Fruit fly (Drosophila melanogaster): ENCODE results near the gene rtet.

The rtet gene

DNA sequence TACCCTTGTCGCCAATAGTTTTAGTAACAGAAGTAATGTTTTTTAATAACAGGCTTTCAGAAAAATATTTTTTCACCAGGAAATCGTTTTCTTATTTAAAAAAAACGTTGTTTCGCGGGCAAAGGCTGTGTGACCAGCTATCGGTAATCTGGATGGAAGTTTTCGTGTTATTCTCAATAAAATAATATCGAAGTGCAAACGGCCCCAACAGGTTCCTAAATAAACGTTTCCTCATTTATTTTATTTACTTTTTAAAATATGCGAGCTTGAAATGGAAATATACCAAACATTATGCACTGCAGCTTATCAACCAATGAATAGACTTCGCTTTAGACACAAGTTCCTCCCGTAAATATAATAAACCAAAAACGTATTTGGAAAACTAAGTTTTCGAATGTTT, 21.8 kb downstream of the rtet start, which contains the start of gene Ice2 (continued):
- TF ChIP-seq pros (GFP tag; optimal IDR thresholded peaks at IDR 0.05) = no peak
- peak; percentile 66 for TF ChIP-seq CG13287 (GFP tag; IDR thresholded peaks at IDR 0.05; ENCODE audit: partially characterized antibody)
- no peak for TF ChIP-seq CG8089 (GFP tag; optimal IDR thresholded peaks at IDR 0.05)
- peak; percentile 62 for TF ChIP-seq Opbp (GFP tag; IDR thresholded peaks at IDR 0.05; ENCODE audit: partially characterized antibody)
- peak; percentile 3 for TF ChIP-seq CG2120 (GFP tag; optimal IDR thresholded peaks at IDR 0.05)
- TF ChIP-seq Six4 (GFP tag; optimal IDR thresholded peaks at IDR 0.05) = no peak
- TF ChIP-seq NK7.1 (GFP tag; optimal IDR thresholded peaks at IDR 0.05) = no peak
- TF ChIP-seq CG10979 (tag; optimal IDR thresholded peaks at IDR 0.05) = peak; percentile 5
- TF ChIP-seq cg (GFP tag; optimal IDR thresholded peaks at IDR 0.05) = no peak
- TF ChIP-seq CG4404 (GFP tag; IDR thresholded peaks at IDR 0.05) = no peak
- no peak for TF ChIP-seq cad (GFP tag; optimal IDR thresholded peaks at IDR 0.05)
- no peak for TF ChIP-seq CG14667 (GFP tag; IDR thresholded peaks at IDR 0.05)
- no peak for TF ChIP-seq NC2α (GFP tag; optimal IDR thresholded peaks at IDR 0.05)
- TF ChIP-seq Chrac-16 (GFP tag; optimal IDR thresholded peaks at IDR 0.05) = no peak
- TF ChIP-seq CG12942 (GFP tag; optimal IDR thresholded peaks at IDR 0.05) = no peak
- no peak for TF ChIP-seq ab (GFP tag; optimal IDR thresholded peaks at IDR 0.05)
- TF ChIP-seq CG17912 (GFP tag; optimal IDR thresholded peaks at IDR 0.05) = no peak
- TF ChIP-seq maf-S (GFP tag; optimal IDR thresholded peaks at IDR 0.05) = no peak
- TF ChIP-seq az2 (GFP tag; optimal IDR thresholded peaks at IDR 0.05) = no peak
- no peak for TF ChIP-seq Trl (optimal IDR thresholded peaks at IDR 0.05)
- no peak for TF ChIP-seq Trl (GFP tag; optimal IDR thresholded peaks at IDR 0.05)
- TF ChIP-seq repo (GFP tag; optimal IDR thresholded peaks at IDR 0.05) = no peak
- no peak for TF ChIP-seq ems (GFP tag; optimal IDR thresholded peaks at IDR 0.05)
- peak; percentile 53; the same call in 1 of the 2 replicates for TF ChIP-seq unc-4 (GFP tag; IDR thresholded peaks at IDR 0.05; ENCODE audit: partially characterized antibody)
- TF ChIP-seq D (optimal IDR thresholded peaks at IDR 0.05) = no peak
- no peak for TF ChIP-seq D (GFP tag; optimal IDR thresholded peaks at IDR 0.05)
- no peak for TF ChIP-seq CG13894 (tag; optimal IDR thresholded peaks at IDR 0.05)
- no peak for TF ChIP-seq dan (GFP tag; IDR thresholded peaks at IDR 0.05)
- no peak for TF ChIP-seq C15 (GFP tag; IDR thresholded peaks at IDR 0.05)
- TF ChIP-seq CG3838 (GFP tag; optimal IDR thresholded peaks at IDR 0.05) = no peak
- no peak for TF ChIP-seq CG3995 (GFP tag; optimal IDR thresholded peaks at IDR 0.05)
- no peak for TF ChIP-seq Tbp (GFP tag; optimal IDR thresholded peaks at IDR 0.05)
- no peak for TF ChIP-seq CG18011 (GFP tag; optimal IDR thresholded peaks at IDR 0.05)
- TF ChIP-seq seq (GFP tag; IDR thresholded peaks at IDR 0.05) = no peak
- TF ChIP-seq gt (GFP tag; IDR thresholded peaks at IDR 0.05) = no peak

DNA sequence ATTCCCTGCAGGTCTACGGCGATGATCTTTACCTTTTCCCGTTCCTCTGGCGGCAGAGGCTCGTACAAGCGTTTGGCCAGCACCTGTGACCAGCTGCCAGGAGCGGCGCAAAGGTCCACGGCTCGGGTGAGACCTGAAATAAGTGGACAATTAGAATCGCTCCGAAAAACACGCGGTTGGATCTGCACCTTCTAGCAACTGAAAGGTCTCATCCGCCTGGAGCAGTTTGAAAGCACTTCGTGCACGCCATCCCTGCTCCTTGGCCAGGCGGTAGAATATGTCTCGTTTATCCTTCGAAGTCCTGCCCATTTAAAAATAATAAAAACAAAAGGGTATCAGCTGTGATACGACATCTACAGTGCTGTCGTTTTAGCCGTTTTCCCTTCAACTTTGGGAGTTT, 25.3 kb downstream of the rtet start, which contains the start of gene Trm7-34:
Trm7-34 (minus strand) TSS at position 365 of the 400 bp plus-strand sequence.
- peak; percentile 65 for TF ChIP-seq Elba2 (GFP tag; optimal IDR thresholded peaks at IDR 0.05)
- TF ChIP-seq crp (GFP tag; optimal IDR thresholded peaks at IDR 0.05) = peak in 1 of 2 experiments; percentile 77
- TF ChIP-seq abd-A (tag; optimal IDR thresholded peaks at IDR 0.05) = no peak
- peak; percentile 69; the same call in 1 of the 2 replicates for TF ChIP-seq MBD-R2 (GFP tag; IDR thresholded peaks at IDR 0.05)
- TF ChIP-seq MESR4 (GFP tag; optimal IDR thresholded peaks at IDR 0.05) = peak; percentile 62
- TF ChIP-seq CG1792 (GFP tag; optimal IDR thresholded peaks at IDR 0.05) = no peak

DNA sequence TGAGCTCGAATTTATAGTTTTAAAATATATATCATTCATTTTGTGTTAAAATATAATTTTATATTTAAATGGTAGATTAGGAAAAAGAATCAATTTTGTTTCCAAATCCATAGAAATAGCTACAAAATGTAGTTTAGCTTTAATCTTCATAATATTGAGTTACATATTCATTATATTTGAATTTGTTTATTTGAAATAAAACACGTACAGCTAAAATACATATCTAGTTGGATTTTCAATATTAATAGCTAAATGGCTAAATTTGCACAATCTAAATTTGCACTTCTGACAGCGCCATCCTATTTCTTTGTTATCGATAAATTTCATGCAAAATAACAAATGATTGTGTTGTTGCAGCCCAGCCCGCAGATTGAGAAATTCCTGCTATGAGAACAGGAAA, 25.7 kb downstream of the rtet start, which contains the start of gene Usp8:
Usp8 (plus strand) TSS at position 312 of the 400 bp plus-strand sequence.
- TF ChIP-seq twi (tag; optimal IDR thresholded peaks at IDR 0.05) (peak; percentile 2), CG10209 (GFP tag; optimal IDR thresholded peaks at IDR 0.05) (no peak), CG7786 (GFP tag; optimal IDR thresholded peaks at IDR 0.05) (no peak), CG1603 (tag; optimal IDR thresholded peaks at IDR 0.05) (peak; percentile 44), nmo (GFP tag; optimal IDR thresholded peaks at IDR 0.05) (peak; percentile 65), aop (GFP tag; IDR thresholded peaks at IDR 0.05) (no peak), CG3847 (GFP tag; IDR thresholded peaks at IDR 0.05) (0 out of 2 replicates have a peak, but pooled peaks have one; percentile 25), Dek (tag; optimal IDR thresholded peaks at IDR 0.05) (peak; percentile 45), Hr3 (GFP tag; optimal IDR thresholded peaks at IDR 0.05) (peak; percentile 29), D (optimal IDR thresholded peaks at IDR 0.05) (no peak), D (GFP tag; optimal IDR thresholded peaks at IDR 0.05) (no peak), CG10267 (tag; optimal IDR thresholded peaks at IDR 0.05) (peak; percentile 50), CG7556 (GFP tag; optimal IDR thresholded peaks at IDR 0.05) (peak; percentile 43)
